Fruit fly (Drosophila melanogaster) whole organism, embryonic: Measurements from ENCODE around the gene CIA30.

Source experiments
- Abd-B ChIP-seq: fragments of 200-800 bp; sonication (Bioruptor generic); optimal IDR thresholded peaks from 2 replicates; lab custom pipeline; 2018; ENCODE audit warnings: missing biosample characterization, mild to moderate bottlenecking, missing genetic modification characterization, moderate library complexity
- Bteb2 ChIP-seq: fragments of 200-800 bp; sonication (Bioruptor generic); optimal IDR thresholded peaks from 2 replicates; lab custom pipeline; 2016; ENCODE audit warnings: missing biosample characterization, missing genetic modification characterization
- CG10209 ChIP-seq: fragments of 200-800 bp; sonication (Bioruptor generic); optimal IDR thresholded peaks from 3 replicates; lab custom pipeline; 2017; ENCODE audit warnings: missing biosample characterization, mild to moderate bottlenecking, missing genetic modification characterization, missing genetic modification reagents
- CG10654 ChIP-seq: fragments of 200-800 bp; sonication (Bioruptor generic); optimal IDR thresholded peaks from 2 replicates; lab custom pipeline; 2016; ENCODE audit warnings: missing biosample characterization, missing genetic modification characterization
- CG10979 ChIP-seq: fragments of 200-800 bp; sonication (Bioruptor generic); optimal IDR thresholded peaks from 2 replicates; lab custom pipeline; 2018; ENCODE audit warnings: missing biosample characterization, mild to moderate bottlenecking, missing genetic modification characterization, moderate library complexity
- CG12769 ChIP-seq: fragments of 200-800 bp; sonication (Bioruptor generic); optimal IDR thresholded peaks from 2 replicates; lab custom pipeline; 2019; ENCODE audit warnings: missing biosample characterization, mild to moderate bottlenecking, missing genetic modification characterization, moderate library complexity
- CG14710 ChIP-seq: fragments of 200-800 bp; sonication (Bioruptor generic); optimal IDR thresholded peaks from 3 replicates; lab custom pipeline; 2019; ENCODE audit warnings: missing biosample characterization, mild to moderate bottlenecking, missing genetic modification characterization, moderate library complexity
- CG14860 ChIP-seq: fragments of 200-800 bp; sonication (Bioruptor generic); IDR thresholded peaks from 3 replicates; pipeline ENCODE4 v1.3.6; 2022; ENCODE audit warnings: missing biosample characterization, missing genetic modification characterization; ENCODE audit not compliant: partially characterized antibody
- CG15269 ChIP-seq: fragments of 200-800 bp; sonication (Bioruptor generic); optimal IDR thresholded peaks from 2 replicates; lab custom pipeline; 2018; ENCODE audit warnings: missing biosample characterization, mild to moderate bottlenecking, missing genetic modification characterization, moderate library complexity
- CG1529 ChIP-seq: fragments of 200-800 bp; sonication (Bioruptor generic); optimal IDR thresholded peaks from 3 replicates; lab custom pipeline; 2018; ENCODE audit warnings: missing biosample characterization, missing genetic modification characterization
- CG1602 ChIP-seq: fragments of 200-800 bp; sonication (Bioruptor generic); optimal IDR thresholded peaks from 3 replicates; lab custom pipeline; 2016; ENCODE audit warnings: missing biosample characterization, missing genetic modification characterization
- CG16815 ChIP-seq: fragments of 200-800 bp; sonication (Bioruptor generic); optimal IDR thresholded peaks from 3 replicates; lab custom pipeline; 2017; ENCODE audit warnings: missing biosample characterization, mild to moderate bottlenecking, missing genetic modification characterization
- CG17385 ChIP-seq: fragments of 200-800 bp; sonication (Bioruptor generic); optimal IDR thresholded peaks from 3 replicates; lab custom pipeline; 2018; ENCODE audit warnings: missing biosample characterization, mild to moderate bottlenecking, missing genetic modification characterization
- CG18764 ChIP-seq: fragments of 200-800 bp; sonication (Bioruptor generic); optimal IDR thresholded peaks from 3 replicates; lab custom pipeline; 2016; ENCODE audit warnings: missing biosample characterization, missing genetic modification characterization
- CG2202 ChIP-seq: fragments of 200-800 bp; sonication (Bioruptor generic); optimal IDR thresholded peaks from 2 replicates; lab custom pipeline; 2018; ENCODE audit warnings: missing biosample characterization, mild to moderate bottlenecking, missing genetic modification characterization
- CG30020 ChIP-seq: fragments of 200-800 bp; optimal IDR thresholded peaks from 2 replicates; lab custom pipeline; 2019; ENCODE audit warnings: missing biosample characterization, mild to moderate bottlenecking, missing genetic modification characterization, moderate library complexity
- CG30403 ChIP-seq: fragments of 200-800 bp; sonication (Bioruptor generic); optimal IDR thresholded peaks from 3 replicates; lab custom pipeline; 2016; ENCODE audit warnings: missing biosample characterization, missing genetic modification characterization
- CG33213 ChIP-seq: fragments of 200-800 bp; sonication (Bioruptor generic); optimal IDR thresholded peaks from 3 replicates; lab custom pipeline; 2016; ENCODE audit warnings: missing biosample characterization, missing genetic modification characterization
- CG4424 ChIP-seq: fragments of 200-800 bp; sonication (Bioruptor generic); optimal IDR thresholded peaks from 3 replicates; lab custom pipeline; 2016; ENCODE audit warnings: missing biosample characterization, missing genetic modification characterization
- CG7786 ChIP-seq: fragments of 200-800 bp; sonication (Bioruptor generic); optimal IDR thresholded peaks from 2 replicates; lab custom pipeline; 2016; ENCODE audit warnings: missing biosample characterization, missing genetic modification characterization
- CG8388 ChIP-seq: fragments of 200-800 bp; sonication (Bioruptor generic); optimal IDR thresholded peaks from 2 replicates; lab custom pipeline; 2019; ENCODE audit warnings: missing biosample characterization, mild to moderate bottlenecking, missing genetic modification characterization, moderate library complexity
- CG9817 ChIP-seq: fragments of 200-800 bp; sonication (Bioruptor generic); optimal IDR thresholded peaks from 2 replicates; lab custom pipeline; 2018; ENCODE audit warnings: missing biosample characterization, mild to moderate bottlenecking, missing genetic modification characterization, moderate library complexity
- Chrac-16 ChIP-seq: fragments of 200-800 bp; sonication (Bioruptor generic); optimal IDR thresholded peaks from 3 replicates; lab custom pipeline; 2016; ENCODE audit warnings: missing biosample characterization, missing genetic modification characterization
- CrebB ChIP-seq: fragments of 200-800 bp; sonication (Bioruptor generic); optimal IDR thresholded peaks from 3 replicates; lab custom pipeline; 2018; ENCODE audit warnings: missing biosample characterization, mild to moderate bottlenecking, missing genetic modification characterization
- Dref ChIP-seq: fragments of 200-800 bp; sonication (Bioruptor generic); IDR thresholded peaks from 2 replicates; pipeline ENCODE4 v1.3.6; 2022; ENCODE audit warnings: missing biosample characterization, missing genetic modification characterization
- E2f1 ChIP-seq: fragments of 200-800 bp; sonication (Bioruptor generic); IDR thresholded peaks from 2 replicates; pipeline ENCODE4 v1.3.6; 2022; ENCODE audit warnings: missing biosample characterization, missing genetic modification characterization
- ERR ChIP-seq: fragments of 200-800 bp; sonication (Bioruptor generic); optimal IDR thresholded peaks from 2 replicates; lab custom pipeline; 2016; ENCODE audit warnings: missing biosample characterization, missing genetic modification characterization
- Fer1 ChIP-seq: fragments of 200-800 bp; sonication (Bioruptor generic); optimal IDR thresholded peaks from 2 replicates; lab custom pipeline; 2017; ENCODE audit warnings: missing biosample characterization, mild to moderate bottlenecking, missing genetic modification characterization
- H15 ChIP-seq: fragments of 200-800 bp; sonication (Bioruptor generic); IDR thresholded peaks from 3 replicates; pipeline ENCODE4 v1.3.6; 2022; ENCODE audit warnings: missing biosample characterization, missing genetic modification characterization
- HLH3B ChIP-seq: fragments of 200-800 bp; sonication (Bioruptor generic); IDR thresholded peaks from 2 replicates; pipeline ENCODE4 v1.3.6; 2022; ENCODE audit warnings: missing biosample characterization, missing genetic modification characterization
- Hr3 ChIP-seq: fragments of 200-800 bp; sonication (Bioruptor generic); optimal IDR thresholded peaks from 3 replicates; lab custom pipeline; 2016; ENCODE audit warnings: missing biosample characterization, missing genetic modification characterization
- Jarid2 ChIP-seq: fragments of 200-800 bp; sonication (Bioruptor generic); optimal IDR thresholded peaks from 3 replicates; lab custom pipeline; 2017; ENCODE audit warnings: mild to moderate bottlenecking, missing biosample characterization, missing genetic modification reagents, missing genetic modification characterization
- MTF-1 ChIP-seq: fragments of 200-800 bp; sonication (Bioruptor generic); optimal IDR thresholded peaks from 2 replicates; lab custom pipeline; 2018; ENCODE audit warnings: missing biosample characterization, mild to moderate bottlenecking, missing genetic modification characterization, borderline replicate concordance
- Max ChIP-seq: fragments of 200-800 bp; sonication (Bioruptor generic); optimal IDR thresholded peaks from 2 replicates; lab custom pipeline; 2016; ENCODE audit warnings: missing biosample characterization, mild to moderate bottlenecking, missing genetic modification characterization
- NC2β ChIP-seq: fragments of 200-800 bp; sonication (Bioruptor generic); optimal IDR thresholded peaks from 2 replicates; lab custom pipeline; 2016; ENCODE audit warnings: missing biosample characterization, missing genetic modification characterization
- Nf-YB ChIP-seq: fragments of 200-800 bp; sonication (Bioruptor generic); optimal IDR thresholded peaks from 3 replicates; lab custom pipeline; 2019; ENCODE audit warnings: missing biosample characterization, mild to moderate bottlenecking, missing genetic modification characterization, moderate library complexity
- Sox100B ChIP-seq: fragments of 200-800 bp; sonication (Bioruptor generic); optimal IDR thresholded peaks from 3 replicates; lab custom pipeline; 2018; ENCODE audit warnings: missing biosample characterization, mild to moderate bottlenecking, missing genetic modification characterization
- TFAM ChIP-seq: fragments of 200-800 bp; sonication (Bioruptor generic); optimal IDR thresholded peaks from 2 replicates; lab custom pipeline; 2017; ENCODE audit warnings: missing biosample characterization, missing genetic modification characterization, inconsistent platforms
- Tbp ChIP-seq: fragments of >200 bp; optimal IDR thresholded peaks from 2 replicates; lab custom pipeline; 2018; ENCODE audit warnings: missing biosample characterization, missing genetic modification characterization
- ab ChIP-seq: fragments of 200-800 bp; sonication (Bioruptor generic); optimal IDR thresholded peaks from 2 replicates; lab custom pipeline; 2016; ENCODE audit warnings: missing biosample characterization, missing genetic modification characterization
- abd-A ChIP-seq: fragments of 200-800 bp; sonication (Bioruptor generic); optimal IDR thresholded peaks from 3 replicates; lab custom pipeline; 2019; ENCODE audit warnings: missing biosample characterization, mild to moderate bottlenecking, missing genetic modification characterization, moderate library complexity
- bsh ChIP-seq, 2 experiments: fragments of 200-800 bp; sonication (Bioruptor generic); optimal IDR thresholded peaks; 2 replicates each; lab custom pipeline; 2017 to 2018; ENCODE audit warnings: mild to moderate bottlenecking in 2 of 2, missing biosample characterization in 2 of 2, missing genetic modification characterization in 2 of 2, moderate library complexity in 1 of 2
- dmrt99B ChIP-seq: fragments of 200-800 bp; sonication (Bioruptor generic); optimal IDR thresholded peaks from 2 replicates; lab custom pipeline; 2018; ENCODE audit warnings: missing biosample characterization, mild to moderate bottlenecking, missing genetic modification characterization, moderate library complexity
- eve ChIP-seq, 2 experiments: fragments of >200 bp; optimal IDR thresholded peaks; 2 replicates each; lab custom pipeline; 2017; ENCODE audit warnings: missing biosample characterization in 2 of 2, missing genetic modification characterization in 2 of 2
- gcm ChIP-seq: fragments of 200-800 bp; sonication (Bioruptor generic); optimal IDR thresholded peaks from 2 replicates; lab custom pipeline; 2019; ENCODE audit warnings: missing biosample characterization, mild to moderate bottlenecking, missing genetic modification characterization, moderate library complexity
- gem ChIP-seq: fragments of 200-800 bp; sonication (Bioruptor generic); optimal IDR thresholded peaks from 2 replicates; lab custom pipeline; 2019; ENCODE audit warnings: missing biosample characterization, mild to moderate bottlenecking, missing genetic modification characterization, moderate library complexity
- gsb-n ChIP-seq: fragments of 200-800 bp; sonication (Bioruptor generic); optimal IDR thresholded peaks from 3 replicates; lab custom pipeline; 2018; ENCODE audit warnings: missing biosample characterization, mild to moderate bottlenecking, missing genetic modification characterization
- insv ChIP-seq, 2 experiments: fragments of 200-800 bp; sonication (Bioruptor generic); optimal IDR thresholded peaks; 3 replicates each; lab custom pipeline; 2016 to 2018; ENCODE audit warnings: missing biosample characterization in 2 of 2, missing genetic modification characterization in 2 of 2
- pho ChIP-seq: fragments of 200-800 bp; sonication (Bioruptor generic); optimal IDR thresholded peaks from 2 replicates; lab custom pipeline; 2016; ENCODE audit warnings: missing biosample characterization, missing genetic modification characterization
- sug ChIP-seq: fragments of 200-800 bp; optimal IDR thresholded peaks from 2 replicates; lab custom pipeline; 2019; ENCODE audit warnings: missing biosample characterization, mild to moderate bottlenecking, missing genetic modification characterization, moderate library complexity
- trem ChIP-seq: fragments of 200-800 bp; optimal IDR thresholded peaks from 3 replicates; lab custom pipeline; 2019; ENCODE audit warnings: missing biosample characterization, mild to moderate bottlenecking, missing genetic modification characterization, moderate library complexity

CIA30 gene

DNA sequence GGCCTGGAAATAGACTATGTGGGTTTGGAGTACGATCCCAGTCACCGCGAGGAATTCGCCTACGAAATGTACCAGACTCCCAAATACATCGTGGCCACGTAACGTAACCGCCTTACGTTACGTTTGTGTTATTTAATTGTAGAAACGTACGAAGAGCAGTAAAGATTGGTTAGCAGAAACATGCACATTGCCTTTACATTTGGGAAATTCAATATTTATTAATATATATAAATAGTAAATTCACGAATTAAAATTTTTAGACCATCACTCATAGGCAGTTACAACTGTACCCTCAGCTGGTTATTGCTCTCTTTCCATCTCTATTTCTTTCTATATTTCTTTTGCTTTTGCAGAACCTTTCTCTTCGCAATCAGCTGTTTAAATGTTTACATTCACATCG, 1.1 kb downstream of the CIA30 start, which contains the start of gene Gnpnat (continued):
- TF ChIP-seq TFAM (no peak), dmrt99B (tag; lab: Kevin White, UChicago) (peak; percentile 63), Sox100B (GFP tag; lab: Kevin White, UChicago) (no peak), CG9817 (tag; lab: Kevin White, UChicago) (peak; percentile 46), HLH3B (GFP tag; lab: Robert Waterston, UW) (no peak), CG14860 (GFP tag; lab: Robert Waterston, UW) (no peak), E2f1 (GFP tag; lab: Robert Waterston, UW) (no peak), trem (peak; percentile 42), Jarid2 (GFP tag; lab: Kevin White, UChicago) (peak; percentile 14), pho (GFP tag; lab: Kevin White, UChicago) (no peak), Max (GFP tag; lab: Kevin White, UChicago) (peak; percentile 6), abd-A (tag; lab: Kevin White, UChicago) (no peak), CG14710 (tag; lab: Kevin White, UChicago) (peak; percentile 32), Chrac-16 (GFP tag; lab: Kevin White, UChicago) (peak; percentile 5), CG12769 (tag; lab: Kevin White, UChicago) (peak; percentile 21), Bteb2 (GFP tag; lab: Kevin White, UChicago) (no peak), gsb-n (tag; lab: Kevin White, UChicago) (peak; percentile 60), CG2202 (peak; percentile 30), CG8388 (peak; percentile 59), CG16815 (peak; percentile 48), gcm (GFP tag; lab: Kevin White, UChicago) (peak; percentile 62), CG1602 (GFP tag; lab: Kevin White, UChicago) (peak; percentile 32), CG30020 (no peak), CrebB (tag; lab: Kevin White, UChicago) (peak; percentile 5), CG10209 (GFP tag; lab: Kevin White, UChicago) (peak; percentile 45), CG7786 (GFP tag; lab: Kevin White, UChicago) (no peak), Hr3 (GFP tag; lab: Kevin White, UChicago) (peak; percentile 6), insv (GFP tag; optimal IDR thresholded peaks at IDR 0.05; lab: Kevin White, UChicago) (no peak), ERR (GFP tag; lab: Kevin White, UChicago) (no peak), eve (GFP tag; optimal IDR thresholded peaks at IDR 0.05; lab: Kevin White, UChicago) (no peak), CG4424 (GFP tag; lab: Kevin White, UChicago) (peak; percentile 37), NC2β (no peak), gem (peak; percentile 83), Fer1 (GFP tag; lab: Kevin White, UChicago) (peak; percentile 66), CG30403 (GFP tag; lab: Kevin White, UChicago) (peak; percentile 64), Nf-YB (peak; percentile 8), CG15269 (tag; lab: Kevin White, UChicago) (peak; percentile 62), CG33213 (no peak), CG17385 (GFP tag; lab: Kevin White, UChicago) (peak; percentile 48), CG10979 (peak; percentile 62), Dref (no peak), CG1529 (GFP tag; lab: Kevin White, UChicago) (peak; percentile 7), bsh (GFP tag; optimal IDR thresholded peaks at IDR 0.05; lab: Kevin White, UChicago) (peak in 1 of 2 experiments; percentile 73), MTF-1 (GFP tag; lab: Kevin White, UChicago) (peak; percentile 24), H15 (no peak), CG18764 (no peak), sug (tag; lab: Kevin White, UChicago) (peak; percentile 19), Abd-B (peak; percentile 23), CG10654 (GFP tag; lab: Kevin White, UChicago) (peak; percentile 27), Tbp (GFP tag; lab: Kevin White, UChicago) (no peak), ab (GFP tag; lab: Kevin White, UChicago) (no peak)
